Worm (Caenorhabditis elegans): ENCODE measurements around the gene F41H10.4.

The F41H10.4 gene

DNA sequence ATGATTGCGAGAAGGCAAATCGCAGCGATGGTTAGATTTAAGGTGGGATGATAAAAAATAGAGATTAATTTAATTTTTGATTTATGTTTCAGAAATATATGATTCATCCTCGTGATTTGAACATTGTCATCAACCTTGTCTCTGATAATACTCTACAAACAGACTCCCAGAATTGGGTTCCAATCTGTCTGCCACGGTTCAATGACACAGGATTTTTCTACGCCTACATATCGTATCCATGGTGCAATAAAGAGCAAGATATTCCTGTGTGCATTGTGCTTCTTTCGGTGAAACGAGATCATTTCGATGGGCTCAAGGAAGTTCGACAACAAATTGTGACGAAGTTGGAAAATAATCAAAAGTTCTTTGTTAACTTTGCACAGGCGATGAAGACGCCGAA lies 3.5 kb downstream of the F41H10.4 start:
- TF ChIP-seq unc-62 (GFP tag; optimal IDR thresholded peaks at IDR 0.05): no peak

DNA sequence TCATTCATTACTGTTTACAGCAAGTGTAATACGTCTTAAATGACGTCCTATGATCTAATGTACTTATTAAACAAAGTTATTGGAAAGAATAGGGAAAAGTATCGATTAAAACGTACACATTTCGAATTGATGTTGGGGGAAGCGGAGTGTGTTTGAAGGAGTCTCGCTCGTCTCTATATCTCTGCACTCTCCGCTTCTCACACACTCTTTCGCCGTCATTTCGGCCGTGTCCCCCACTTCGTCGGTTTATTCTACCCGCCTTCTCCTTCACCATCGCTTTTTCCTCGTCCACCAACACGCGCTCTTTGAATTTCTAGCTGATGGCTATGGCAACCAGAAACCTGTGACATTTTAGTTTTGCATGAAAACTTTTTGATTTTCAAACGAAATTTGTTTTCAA lies 4.5 kb downstream of the F41H10.4 start:
- no peak for TF ChIP-seq unc-62 (GFP tag; optimal IDR thresholded peaks at IDR 0.05)

DNA sequence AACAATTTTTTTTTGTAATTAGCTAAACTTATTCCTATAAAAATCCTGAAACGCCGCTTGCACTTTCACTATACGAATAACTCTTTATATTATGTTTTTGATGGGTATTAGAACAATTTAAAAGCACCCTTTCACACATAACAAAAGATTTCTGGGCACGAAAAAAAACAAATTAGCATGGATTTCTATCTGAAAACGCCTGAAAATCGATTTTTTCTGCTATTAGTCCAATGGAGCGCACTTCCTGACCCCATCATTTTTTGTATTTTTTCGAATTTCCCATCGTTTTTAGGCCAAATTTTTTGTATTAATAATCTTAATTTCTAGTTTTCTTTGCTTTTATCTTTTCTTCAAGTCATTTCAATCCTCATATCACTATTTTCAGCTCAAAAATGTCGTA lies 5.1 kb downstream of the F41H10.4 start, which contains the start of gene F41H10.3:
Gene F41H10.3, plus strand, starts transcription at position 388 of the 400 bp plus-strand sequence.
- no peak for TF ChIP-seq unc-62 (GFP tag; optimal IDR thresholded peaks at IDR 0.05)

DNA sequence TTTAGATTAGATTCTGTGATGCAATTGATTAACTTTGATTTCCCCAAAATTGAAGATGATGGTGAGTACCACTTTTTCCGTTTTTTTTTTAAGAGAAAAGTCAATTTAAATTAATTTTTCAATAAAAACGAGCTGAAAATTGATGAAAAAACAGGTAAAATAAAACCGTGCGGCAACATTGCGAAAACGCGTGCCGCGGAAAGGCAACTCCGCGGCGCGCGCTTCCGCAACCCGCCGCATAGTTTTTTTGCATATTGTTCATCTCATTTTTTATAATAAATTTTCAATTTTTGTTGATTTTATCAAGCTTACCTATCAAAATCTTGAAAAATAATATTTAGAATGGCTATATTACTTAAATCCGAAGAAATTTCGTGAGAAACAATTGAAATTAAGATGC lies 6.6 kb downstream of the F41H10.4 start:
- TF ChIP-seq unc-62 (GFP tag; optimal IDR thresholded peaks at IDR 0.05): no peak

DNA sequence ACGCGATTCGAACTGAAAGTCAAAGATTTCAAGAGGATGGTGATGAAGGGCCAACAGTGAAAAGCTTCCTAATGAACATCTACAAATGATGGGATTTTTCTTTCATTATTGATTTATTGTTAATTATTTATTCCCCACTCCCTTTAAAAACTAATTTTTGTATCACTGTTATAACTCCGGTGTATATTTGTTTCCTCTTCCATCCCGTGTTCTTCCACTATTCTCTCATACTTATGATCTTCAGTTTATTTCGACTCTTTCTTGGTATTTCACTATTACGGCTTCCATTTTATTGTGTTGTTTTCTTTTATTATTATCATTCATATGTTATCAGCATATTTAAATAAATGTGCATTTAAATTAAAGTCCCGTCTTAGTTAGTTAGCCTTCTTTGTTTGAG lies 10.0 kb downstream of the F41H10.4 start:
- no peak for TF ChIP-seq unc-62 (GFP tag; optimal IDR thresholded peaks at IDR 0.05)

DNA sequence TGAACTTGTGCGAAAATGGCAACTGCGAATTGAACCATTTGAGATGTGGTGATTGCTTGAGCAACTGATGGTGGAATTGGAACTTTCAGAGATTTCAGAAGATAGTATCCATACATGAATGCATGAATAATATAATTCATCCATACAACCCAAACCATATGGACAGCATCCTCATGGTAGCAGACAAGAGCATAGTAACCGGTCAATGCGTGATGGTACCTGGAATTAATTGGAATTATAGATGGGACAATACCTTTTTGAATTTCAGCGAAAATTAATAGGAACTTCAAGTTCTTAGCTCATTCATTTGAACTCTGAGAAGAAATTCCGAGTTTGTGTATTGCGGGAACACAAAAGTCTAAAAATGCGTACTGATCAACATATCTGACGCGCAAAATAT lies 10.6 kb downstream of the F41H10.4 start:
- TF ChIP-seq unc-62 (GFP tag; optimal IDR thresholded peaks at IDR 0.05): no peak

DNA sequence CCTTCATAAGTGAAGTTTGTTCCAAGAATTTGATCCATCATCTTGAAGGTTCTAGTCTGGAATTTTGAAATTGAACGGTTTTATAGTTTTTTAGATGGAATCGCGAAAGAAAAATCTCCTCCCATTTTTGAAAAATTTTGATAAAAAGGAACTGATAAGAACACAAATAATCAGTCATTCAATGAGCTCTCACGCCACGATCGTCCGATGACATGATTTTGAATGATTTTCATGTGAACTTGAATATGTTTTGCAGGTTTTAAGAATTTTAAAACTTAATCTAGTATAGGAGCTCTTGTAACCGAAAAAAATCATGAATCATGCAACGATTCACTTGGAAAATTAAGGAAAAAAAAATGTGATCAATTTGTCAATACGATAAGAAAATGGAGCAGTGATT lies 12.7 kb downstream of the F41H10.4 start, which contains the start of gene elo-5:
Gene elo-5, minus strand, starts transcription at position 56 of the 400 bp plus-strand sequence.
- no peak for TF ChIP-seq unc-62 (GFP tag; optimal IDR thresholded peaks at IDR 0.05)

DNA sequence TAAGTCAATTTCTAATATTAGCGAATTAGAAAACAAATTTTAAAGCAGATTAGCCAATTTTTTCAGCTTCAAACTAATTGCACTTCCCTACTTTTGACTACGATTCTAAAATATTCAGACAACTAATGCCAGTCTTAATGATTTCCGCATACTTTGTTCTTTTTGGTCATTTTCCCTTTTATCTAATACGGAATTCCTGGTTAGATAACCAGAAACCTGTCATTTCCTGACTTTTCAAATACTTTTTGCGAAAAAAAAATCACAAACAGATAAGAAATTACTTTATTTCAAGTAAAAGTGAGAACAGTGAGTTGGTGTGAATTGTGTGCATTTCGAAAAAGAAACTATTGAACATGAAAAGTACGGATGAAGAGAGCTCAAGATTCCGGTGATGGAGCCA lies 15.8 kb downstream of the F41H10.4 start:
- TF ChIP-seq unc-62 (GFP tag; optimal IDR thresholded peaks at IDR 0.05): no peak

DNA sequence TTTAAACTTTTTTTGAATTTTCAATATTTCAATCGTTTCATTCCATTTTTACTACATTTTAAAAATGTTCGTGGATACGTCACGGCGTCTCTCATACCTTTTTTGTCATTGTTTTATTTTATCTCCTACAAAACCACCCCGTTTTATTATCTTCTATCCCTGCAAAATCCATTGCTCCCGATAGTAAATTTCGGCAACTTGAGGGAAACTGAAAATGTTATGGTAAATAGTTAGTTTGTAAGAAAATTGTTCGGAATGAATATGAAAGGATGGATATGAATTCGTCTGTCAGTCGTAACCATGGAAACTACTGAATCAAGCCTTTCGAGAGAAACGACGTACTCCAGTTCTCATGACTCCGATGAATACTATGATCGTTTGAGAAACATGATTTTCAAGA lies 17.0 kb downstream of the F41H10.4 start, which contains the start of gene F41H10.2:
Gene F41H10.2, plus strand, starts transcription at position 301 of the 400 bp plus-strand sequence.
- TF ChIP-seq unc-62 (GFP tag; optimal IDR thresholded peaks at IDR 0.05): no peak

DNA sequence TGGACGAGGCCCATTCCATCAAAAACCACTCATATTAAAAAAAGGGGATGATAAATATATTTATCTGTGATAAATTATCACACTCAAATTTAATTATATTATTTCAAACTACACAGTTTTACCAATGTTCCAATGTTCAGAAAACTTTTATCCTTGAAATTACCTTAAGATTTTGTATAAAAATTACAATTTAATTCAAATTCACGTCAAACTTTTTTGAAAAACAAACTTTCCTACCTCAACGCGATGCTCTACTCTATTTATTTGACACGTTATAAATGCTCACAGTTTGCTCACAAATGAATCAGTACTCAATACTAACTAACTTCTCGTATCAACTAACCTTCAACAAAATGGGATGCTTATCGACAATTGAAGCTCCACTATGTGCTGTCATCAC lies 18.2 kb downstream of the F41H10.4 start, which contains the start of gene F41H10.1:
Gene F41H10.1, plus strand, starts transcription at position 301 of the 400 bp plus-strand sequence.
- TF ChIP-seq unc-62 (GFP tag; optimal IDR thresholded peaks at IDR 0.05): no peak

DNA sequence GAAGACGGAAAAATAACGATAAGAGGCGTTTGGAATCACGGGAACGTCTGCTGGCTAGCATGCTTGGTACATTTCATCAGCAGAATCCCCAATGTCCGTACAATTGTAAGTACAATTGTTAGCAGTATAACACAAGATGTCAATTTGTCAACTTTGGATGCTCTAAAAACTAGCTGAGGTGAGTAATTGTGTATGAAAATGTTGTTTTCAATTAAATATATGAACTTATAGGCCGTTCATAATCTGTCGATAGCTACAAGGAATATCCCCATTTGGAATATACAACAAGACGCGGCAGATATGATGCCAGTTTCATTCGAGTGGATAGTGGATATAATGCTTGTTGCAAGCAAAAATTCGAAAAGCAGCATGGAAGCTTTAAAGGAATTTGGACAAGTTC lies 20.7 kb downstream of the F41H10.4 start, which contains the start of gene F41H10.12:
Gene F41H10.12, plus strand, starts transcription at position 301 of the 400 bp plus-strand sequence.
- TF ChIP-seq unc-62 (GFP tag; optimal IDR thresholded peaks at IDR 0.05): no peak

DNA sequence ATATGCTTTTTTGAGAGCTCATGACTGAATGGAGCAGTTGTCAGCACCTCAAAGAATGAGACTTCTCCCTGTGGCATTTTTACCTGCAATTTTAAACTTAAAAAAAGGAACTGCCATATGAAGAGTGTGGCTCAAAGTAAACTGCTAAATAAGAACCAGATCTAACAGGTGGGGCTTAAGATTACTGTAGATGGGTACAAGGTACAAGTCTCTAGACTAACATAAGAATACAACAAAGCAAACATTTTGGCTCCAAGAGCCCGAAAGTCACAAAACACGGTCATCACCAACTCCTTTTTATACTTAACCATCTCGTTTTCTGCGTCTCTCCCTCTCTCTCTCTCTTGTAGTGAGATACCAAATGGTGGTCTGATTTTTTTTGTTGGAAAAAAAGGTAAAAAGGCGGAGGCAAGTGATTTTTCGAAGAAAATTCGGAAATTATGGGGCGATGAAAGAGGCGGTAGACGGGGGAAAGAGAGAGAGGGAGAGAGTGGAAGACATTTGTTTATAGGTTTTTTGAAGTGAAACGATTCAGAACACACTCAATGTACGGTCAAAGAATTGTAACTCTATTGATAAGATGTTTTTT lies 24.2 kb downstream of the F41H10.4 start, which contains the start of gene elo-6:
Gene elo-6, minus strand, starts transcription at position 83 of the 589 bp plus-strand sequence.
- TF ChIP-seq unc-62 (GFP tag; optimal IDR thresholded peaks at IDR 0.05): no peak

DNA sequence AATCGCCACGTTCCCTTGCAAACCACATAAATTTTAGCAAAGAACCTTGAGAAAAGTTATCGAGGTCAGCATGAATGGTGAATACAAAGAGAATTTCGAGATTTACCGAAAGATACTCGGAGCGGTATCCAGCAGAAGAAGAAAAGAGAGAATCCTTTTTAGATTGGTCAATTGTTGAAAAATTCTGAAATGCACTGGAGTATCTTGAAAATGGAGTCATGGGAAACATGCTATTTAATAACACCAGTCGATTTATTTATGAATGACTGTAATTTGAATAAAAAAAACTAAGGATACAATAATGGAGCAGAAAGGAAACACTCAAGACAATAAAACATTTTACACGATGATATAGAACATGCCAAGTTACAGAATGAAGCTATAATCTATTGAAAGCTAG lies 25.6 kb downstream of the F41H10.4 start:
- TF ChIP-seq unc-62 (GFP tag; optimal IDR thresholded peaks at IDR 0.05): no peak

DNA sequence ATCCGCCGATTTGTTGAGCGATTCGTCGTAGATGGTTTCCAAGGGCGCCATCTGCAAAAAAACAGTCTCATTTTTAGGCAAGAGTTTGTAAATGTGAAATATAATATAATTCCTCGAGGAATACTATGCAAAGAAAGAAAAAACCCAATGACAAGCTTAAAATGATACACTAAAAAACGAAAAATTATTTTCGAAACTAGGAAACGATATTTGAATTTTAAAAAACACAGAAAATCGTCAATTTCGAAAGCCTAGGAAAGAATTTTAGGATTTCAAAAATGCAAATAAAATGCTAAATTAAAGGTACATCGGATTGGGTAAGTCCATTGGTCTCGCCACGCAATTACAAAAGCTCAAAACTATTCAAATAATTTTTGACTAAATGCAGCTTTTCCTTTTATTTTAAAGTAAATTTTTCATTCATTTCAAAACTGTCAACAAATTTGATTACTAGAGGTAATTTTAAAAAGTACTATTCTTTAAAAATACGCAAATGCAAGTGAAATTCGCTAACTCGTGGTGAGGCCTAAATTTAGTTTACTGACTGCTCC lies 27.2 kb downstream of the F41H10.4 start, which contains the start of the genes htp-1 and ZK616.5:
Gene htp-1, minus strand, starts transcription at position 51 of the 551 bp plus-strand sequence.
Gene ZK616.5, plus strand, starts transcription at position 423 of the 551 bp plus-strand sequence.
- no peak for TF ChIP-seq unc-62 (GFP tag; optimal IDR thresholded peaks at IDR 0.05)

DNA sequence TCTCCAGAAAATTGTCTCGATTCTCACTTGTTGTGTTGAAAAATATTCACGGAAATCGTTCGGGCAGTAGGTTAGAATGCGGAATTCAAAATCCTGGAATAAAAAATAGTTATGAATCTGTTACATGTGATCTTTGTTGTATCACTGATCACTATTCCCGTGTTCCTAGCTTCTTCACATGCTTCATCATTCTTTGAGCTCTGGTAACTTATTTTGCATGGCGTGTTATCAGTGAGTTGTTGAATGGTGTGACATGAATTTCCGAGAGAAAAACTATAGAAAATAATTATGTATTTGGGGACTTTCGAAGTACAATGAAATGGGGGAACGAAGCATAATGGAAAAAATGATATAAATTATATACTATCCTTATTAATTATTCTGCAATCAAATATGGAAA lies 29.2 kb downstream of the F41H10.4 start:
- no peak for TF ChIP-seq unc-62 (GFP tag; optimal IDR thresholded peaks at IDR 0.05)

DNA sequence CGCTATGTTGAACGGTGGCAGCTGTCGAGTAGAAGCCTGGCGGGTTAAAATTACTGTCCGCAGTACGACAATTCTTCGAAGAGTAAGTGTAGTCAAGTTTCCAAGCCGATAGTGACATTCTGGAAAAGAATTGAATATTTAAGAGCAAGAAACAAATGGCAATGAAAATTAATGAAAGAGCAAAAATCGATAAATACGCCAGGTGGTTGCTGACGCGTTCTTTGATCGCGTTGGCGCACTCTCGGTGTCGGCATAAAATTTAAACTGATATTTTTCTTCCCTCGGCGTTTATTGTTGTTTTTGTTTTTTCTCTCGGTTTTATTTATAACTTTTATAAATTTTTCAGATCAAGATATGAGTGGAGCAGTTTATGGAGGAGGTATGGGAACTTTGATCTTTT lies 30.3 kb downstream of the F41H10.4 start, which contains the start of the genes perm-3 and swsn-6:
Gene perm-3, minus strand, starts transcription at position 118 of the 400 bp plus-strand sequence.
Gene swsn-6, plus strand, starts transcription at position 347 of the 400 bp plus-strand sequence.
- no peak for TF ChIP-seq unc-62 (GFP tag; optimal IDR thresholded peaks at IDR 0.05)

DNA sequence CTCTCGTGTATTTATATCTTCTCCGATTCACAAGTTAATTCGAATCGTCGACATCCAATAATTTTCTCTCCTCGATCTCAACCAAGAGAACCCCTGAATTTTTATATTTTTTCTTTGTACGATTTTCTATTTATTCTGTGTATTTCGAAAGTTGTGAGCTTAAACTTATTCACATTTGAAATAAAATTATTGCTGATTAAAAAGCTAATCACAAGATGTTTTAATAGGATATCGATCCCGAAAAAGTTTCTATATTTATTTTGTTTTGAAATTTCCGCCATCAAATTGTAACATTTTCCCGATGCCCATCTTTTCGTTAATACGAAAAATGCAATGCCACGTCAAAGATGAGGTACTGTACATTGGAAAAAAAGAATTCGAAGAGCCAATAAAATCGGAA lies 32.4 kb downstream of the F41H10.4 start, which contains the start of gene ZK616.3:
Gene ZK616.3, plus strand, starts transcription at position 301 of the 400 bp plus-strand sequence.
- TF ChIP-seq unc-62 (GFP tag; optimal IDR thresholded peaks at IDR 0.05): no peak
